Fruit fly (Drosophila melanogaster) whole organism, wandering third instar larva: ENCODE measurements around the gene Calx.

Source experiments
- Abd-B ChIP-seq: fragments of >200 bp; optimal IDR thresholded peaks from 2 replicates; lab custom pipeline; 2017; ENCODE audit warnings: missing biosample characterization, missing genetic modification characterization
- CG32264 ChIP-seq: fragments of 200-800 bp; sonication (Bioruptor generic); optimal IDR thresholded peaks from 2 replicates; lab custom pipeline; 2016; ENCODE audit warnings: missing biosample characterization, missing genetic modification characterization
- CrebA ChIP-seq: fragments of 200-800 bp; sonication (Bioruptor generic); optimal IDR thresholded peaks from 2 replicates; lab custom pipeline; 2016; ENCODE audit warnings: missing biosample characterization, mild to moderate bottlenecking, missing genetic modification characterization, borderline replicate concordance
- GATAd ChIP-seq: sonication (Bioruptor generic); optimal IDR thresholded peaks from 2 replicates; lab custom pipeline; 2016; ENCODE audit warnings: missing biosample characterization, missing genetic modification characterization
- Myc ChIP-seq: fragments of >200 bp; optimal IDR thresholded peaks from 2 replicates; lab custom pipeline; 2017
- N ChIP-seq: fragments of >200 bp; optimal IDR thresholded peaks from 2 replicates; lab custom pipeline; 2018; ENCODE audit warnings: missing biosample characterization, missing external identifiers, missing genetic modification characterization
- OdsH ChIP-seq: fragments of 200-800 bp; sonication (Bioruptor generic); optimal IDR thresholded peaks from 2 replicates; lab custom pipeline; 2016; ENCODE audit warnings: missing biosample characterization, mild to moderate bottlenecking, missing genetic modification characterization
- Rel ChIP-seq, 2 experiments: fragments of 200-800 bp; sonication (Bioruptor generic) in 1 of 2; optimal IDR thresholded peaks; 2 replicates in 1 of 2; 3 replicates in 1 of 2; lab custom pipeline; 2016 to 2019; ENCODE audit warnings: mild to moderate bottlenecking in 2 of 2, missing biosample characterization in 2 of 2, missing genetic modification characterization in 2 of 2, moderate library complexity in 1 of 2
- dmrt93B ChIP-seq: fragments of 200-800 bp; sonication (Bioruptor generic); optimal IDR thresholded peaks from 2 replicates; lab custom pipeline; 2018; ENCODE audit warnings: missing biosample characterization, mild to moderate bottlenecking, missing genetic modification characterization
- usp ChIP-seq: fragments of >200 bp; optimal IDR thresholded peaks from 2 replicates; lab custom pipeline; 2017; ENCODE audit warnings: missing biosample characterization, missing genetic modification characterization

dm6 chr3R:20950677-20951018 lies 27.3 kb upstream of the Calx start:
- TF ChIP-seq Abd-B (GFP tag; lab: Kevin White, UChicago): no peak
- TF ChIP-seq usp (GFP tag; lab: Kevin White, UChicago): no peak
- no peak for TF ChIP-seq CG32264 (GFP tag; lab: Kevin White, UChicago)
- TF ChIP-seq Rel (GFP tag; optimal IDR thresholded peaks at IDR 0.05; lab: Kevin White, UChicago): no peak
- no peak for TF ChIP-seq Rel (tag; optimal IDR thresholded peaks at IDR 0.05; lab: Kevin White, UChicago)
- TF ChIP-seq CrebA (GFP tag; lab: Kevin White, UChicago): no peak
- no peak for TF ChIP-seq N (GFP tag; lab: Kevin White, UChicago)
- no peak for TF ChIP-seq GATAd
- no peak for TF ChIP-seq dmrt93B
- TF ChIP-seq OdsH: no peak
- TF ChIP-seq Myc (lab: Kevin White, UChicago): no peak
